Fruit fly (Drosophila melanogaster) whole organism, embryonic: Measurements from ENCODE around the gene CG2747.

Experiments
- Atf-2 ChIP-seq: fragments of 200-800 bp; sonication (Bioruptor generic); optimal IDR thresholded peaks from 2 replicates; lab custom pipeline; 2016; ENCODE audit warnings: missing biosample characterization, missing genetic modification characterization
- Bdp1 ChIP-seq: fragments of 200-800 bp; sonication (Bioruptor generic); optimal IDR thresholded peaks from 3 replicates; lab custom pipeline; 2016; ENCODE audit warnings: missing biosample characterization, missing genetic modification characterization
- Bteb2 ChIP-seq: fragments of 200-800 bp; sonication (Bioruptor generic); optimal IDR thresholded peaks from 2 replicates; lab custom pipeline; 2016; ENCODE audit warnings: missing biosample characterization, missing genetic modification characterization
- CG11695 ChIP-seq: fragments of 200-800 bp; sonication (Bioruptor generic); IDR thresholded peaks from 3 replicates; pipeline ENCODE4 v1.3.6; 2022; ENCODE audit warnings: missing biosample characterization, missing genetic modification characterization
- CG12071 ChIP-seq: fragments of 200-800 bp; sonication (Bioruptor generic); optimal IDR thresholded peaks from 3 replicates; lab custom pipeline; 2018; ENCODE audit warnings: missing biosample characterization, mild to moderate bottlenecking, missing genetic modification characterization
- CG12659 ChIP-seq: fragments of 200-800 bp; sonication (Bioruptor generic); optimal IDR thresholded peaks from 3 replicates; lab custom pipeline; 2017; ENCODE audit warnings: mild to moderate bottlenecking, missing biosample characterization, missing genetic modification reagents, missing genetic modification characterization
- CG15696 ChIP-seq: fragments of 200-800 bp; sonication (Bioruptor generic); optimal IDR thresholded peaks from 2 replicates; lab custom pipeline; 2019; ENCODE audit warnings: missing biosample characterization, mild to moderate bottlenecking, missing genetic modification characterization, moderate library complexity
- CG17361 ChIP-seq: fragments of 200-800 bp; sonication (Bioruptor generic); IDR thresholded peaks from 3 replicates; pipeline ENCODE4 v1.3.6; 2022; ENCODE audit warnings: missing biosample characterization, missing genetic modification characterization
- CG18764 ChIP-seq: fragments of 200-800 bp; sonication (Bioruptor generic); optimal IDR thresholded peaks from 3 replicates; lab custom pipeline; 2016; ENCODE audit warnings: missing biosample characterization, missing genetic modification characterization
- CG2116 ChIP-seq: fragments of 200-800 bp; sonication (Bioruptor generic); optimal IDR thresholded peaks from 3 replicates; lab custom pipeline; 2018; ENCODE audit warnings: missing biosample characterization, mild to moderate bottlenecking, missing genetic modification characterization
- CG32772 ChIP-seq: fragments of 200-800 bp; sonication (Bioruptor generic); IDR thresholded peaks from 2 replicates; pipeline ENCODE4 v1.3.6; 2022; ENCODE audit warnings: missing biosample characterization, missing genetic modification characterization
- CG34224 ChIP-seq: fragments of 200-800 bp; sonication (Bioruptor generic); IDR thresholded peaks from 3 replicates; pipeline ENCODE4 v1.3.6; 2022; ENCODE audit warnings: missing biosample characterization, missing genetic modification characterization; ENCODE audit not compliant: partially characterized antibody
- CG5953 ChIP-seq: fragments of 200-800 bp; sonication (Bioruptor generic); IDR thresholded peaks from 2 replicates; pipeline ENCODE4 v1.3.6; 2022; ENCODE audit warnings: missing biosample characterization, missing genetic modification characterization
- CG6765 ChIP-seq: fragments of 200-800 bp; sonication (Bioruptor generic); optimal IDR thresholded peaks from 3 replicates; lab custom pipeline; 2017; ENCODE audit warnings: missing biosample characterization, mild to moderate bottlenecking, missing genetic modification characterization
- CG9932 ChIP-seq: fragments of 200-800 bp; sonication (Bioruptor generic); IDR thresholded peaks from 2 replicates; pipeline ENCODE4 v1.3.6; 2022; ENCODE audit warnings: missing biosample characterization, missing genetic modification characterization
- Chrac-16 ChIP-seq: fragments of 200-800 bp; sonication (Bioruptor generic); optimal IDR thresholded peaks from 3 replicates; lab custom pipeline; 2016; ENCODE audit warnings: missing biosample characterization, missing genetic modification characterization
- D ChIP-seq, 2 experiments: fragments of 200-800 bp in 1 of 2; fragments of >200 bp in 1 of 2; sonication (Bioruptor generic) in 1 of 2; optimal IDR thresholded peaks; 2 replicates in 1 of 2; 3 replicates in 1 of 2; lab custom pipeline; 2017; ENCODE audit warnings: mild to moderate bottlenecking in 1 of 2, missing biosample characterization in 1 of 2, missing genetic modification characterization in 1 of 2, missing genetic modification reagents in 1 of 2
- D19A ChIP-seq: fragments of 200-800 bp; optimal IDR thresholded peaks from 3 replicates; lab custom pipeline; 2019; ENCODE audit warnings: missing biosample characterization, mild to moderate bottlenecking, missing genetic modification characterization, moderate library complexity
- Dip2 ChIP-seq: fragments of 200-800 bp; sonication (Bioruptor generic); IDR thresholded peaks from 2 replicates; pipeline ENCODE4 v1.3.6; 2022; ENCODE audit warnings: missing biosample characterization, missing genetic modification characterization
- Eip74EF ChIP-seq, 2 experiments: fragments of 200-800 bp in 1 of 2; fragments of >200 bp in 1 of 2; sonication (Bioruptor generic) in 1 of 2; optimal IDR thresholded peaks; 2 replicates each; lab custom pipeline; 2017 to 2019; ENCODE audit warnings: missing biosample characterization in 2 of 2, missing genetic modification characterization in 2 of 2, mild to moderate bottlenecking in 1 of 2, moderate library complexity in 1 of 2
- Elba2 ChIP-seq: fragments of 200-800 bp; sonication (Bioruptor generic); optimal IDR thresholded peaks from 3 replicates; lab custom pipeline; 2016; ENCODE audit warnings: missing biosample characterization, missing genetic modification characterization
- HmgD ChIP-seq: fragments of 200-800 bp; sonication (Bioruptor generic); optimal IDR thresholded peaks from 3 replicates; lab custom pipeline; 2016; ENCODE audit warnings: missing biosample characterization, missing genetic modification characterization
- Hr78 ChIP-seq, 2 experiments: fragments of 200-800 bp in 1 of 2; fragments of >200 bp in 1 of 2; sonication (Bioruptor generic) in 1 of 2; optimal IDR thresholded peaks; 2 replicates each; lab custom pipeline; 2017 to 2019; ENCODE audit warnings: missing biosample characterization in 2 of 2, missing genetic modification characterization in 2 of 2, mild to moderate bottlenecking in 1 of 2, moderate library complexity in 1 of 2
- Hsf ChIP-seq: fragments of 200-800 bp; sonication (Bioruptor generic); optimal IDR thresholded peaks from 3 replicates; lab custom pipeline; 2016; ENCODE audit warnings: missing biosample characterization, missing genetic modification characterization
- Med ChIP-seq: fragments of 200-800 bp; sonication (Bioruptor generic); peaks from one replicate; lab custom pipeline; 2016; ENCODE audit warnings: missing biosample characterization, missing genetic modification characterization, mild to moderate bottlenecking, inconsistent platforms, moderate library complexity
- Optix ChIP-seq: fragments of 200-800 bp; sonication (Bioruptor generic); IDR thresholded peaks from 3 replicates; pipeline ENCODE4 v1.3.6; 2022; ENCODE audit warnings: missing biosample characterization, missing genetic modification characterization
- Poxn ChIP-seq: fragments of 200-800 bp; sonication (Bioruptor generic); IDR thresholded peaks from 2 replicates; pipeline ENCODE4 v1.3.6; 2022; ENCODE audit warnings: missing biosample characterization, missing genetic modification characterization
- Rfx ChIP-seq: fragments of 200-800 bp; sonication (Bioruptor generic); IDR thresholded peaks from 2 replicates; pipeline ENCODE4 v1.3.6; 2022; ENCODE audit warnings: missing biosample characterization, missing genetic modification characterization
- Sry-β ChIP-seq: fragments of 200-800 bp; sonication (Bioruptor generic); optimal IDR thresholded peaks from 2 replicates; lab custom pipeline; 2018; ENCODE audit warnings: missing biosample characterization, mild to moderate bottlenecking, missing genetic modification characterization, moderate library complexity
- corto ChIP-seq: fragments of 200-800 bp; sonication (Bioruptor generic); optimal IDR thresholded peaks from 2 replicates; lab custom pipeline; 2016; ENCODE audit warnings: missing biosample characterization, mild to moderate bottlenecking, missing genetic modification characterization, moderate library complexity
- dati ChIP-seq: fragments of 200-800 bp; sonication (Bioruptor generic); IDR thresholded peaks from 2 replicates; pipeline ENCODE4 v1.3.6; 2022; ENCODE audit warnings: missing biosample characterization, missing genetic modification characterization
- dmrt11E ChIP-seq: fragments of 200-800 bp; sonication (Bioruptor generic); optimal IDR thresholded peaks from 3 replicates; lab custom pipeline; 2018; ENCODE audit warnings: missing biosample characterization, mild to moderate bottlenecking, missing genetic modification characterization, moderate library complexity
- dysf ChIP-seq: fragments of 200-800 bp; sonication (Bioruptor generic); IDR thresholded peaks from 3 replicates; pipeline ENCODE4 v1.3.6; 2022; ENCODE audit warnings: missing biosample characterization, missing genetic modification characterization
- fd64A ChIP-seq: fragments of 200-800 bp; sonication (Bioruptor generic); optimal IDR thresholded peaks from 3 replicates; lab custom pipeline; 2018; ENCODE audit warnings: missing biosample characterization, mild to moderate bottlenecking, missing genetic modification characterization
- gem ChIP-seq: fragments of 200-800 bp; sonication (Bioruptor generic); optimal IDR thresholded peaks from 2 replicates; lab custom pipeline; 2019; ENCODE audit warnings: missing biosample characterization, mild to moderate bottlenecking, missing genetic modification characterization, moderate library complexity
- grn ChIP-seq: fragments of 200-800 bp; sonication (Bioruptor generic); optimal IDR thresholded peaks from 3 replicates; lab custom pipeline; 2017; ENCODE audit warnings: missing biosample characterization, missing genetic modification characterization
- jumu ChIP-seq: fragments of 200-800 bp; sonication (Bioruptor generic); optimal IDR thresholded peaks from 3 replicates; lab custom pipeline; 2016; ENCODE audit warnings: missing biosample characterization, missing genetic modification characterization
- lbe ChIP-seq: fragments of 200-800 bp; sonication (Bioruptor generic); optimal IDR thresholded peaks from 2 replicates; lab custom pipeline; 2016; ENCODE audit warnings: missing biosample characterization, mild to moderate bottlenecking, missing genetic modification characterization
- nom ChIP-seq: fragments of 200-800 bp; sonication (Bioruptor generic); optimal IDR thresholded peaks from 2 replicates; lab custom pipeline; 2017; ENCODE audit warnings: missing biosample characterization, missing genetic modification characterization, mild to moderate bottlenecking, moderate library complexity, missing genetic modification reagents
- odd ChIP-seq: fragments of 200-800 bp; sonication (Bioruptor generic); optimal IDR thresholded peaks from 2 replicates; lab custom pipeline; 2017; ENCODE audit warnings: missing biosample characterization, mild to moderate bottlenecking, missing genetic modification characterization
- pho ChIP-seq: fragments of 200-800 bp; sonication (Bioruptor generic); optimal IDR thresholded peaks from 2 replicates; lab custom pipeline; 2016; ENCODE audit warnings: missing biosample characterization, missing genetic modification characterization
- salm ChIP-seq: fragments of 200-800 bp; sonication (Bioruptor generic); optimal IDR thresholded peaks from 2 replicates; lab custom pipeline; 2018; ENCODE audit warnings: missing biosample characterization, mild to moderate bottlenecking, missing genetic modification characterization
- sens ChIP-seq: fragments of 200-800 bp; sonication (Bioruptor generic); peaks from one replicate; lab custom pipeline; 2016; ENCODE audit warnings: missing biosample characterization, missing genetic modification characterization
- sr ChIP-seq: fragments of 200-800 bp; sonication (Bioruptor generic); IDR thresholded peaks from 3 replicates; pipeline ENCODE4 v1.3.6; 2022; ENCODE audit warnings: missing biosample characterization, missing genetic modification characterization
- ssp ChIP-seq: fragments of 200-800 bp; sonication (Bioruptor generic); IDR thresholded peaks from 2 replicates; pipeline ENCODE4 v1.3.6; 2022; ENCODE audit warnings: missing biosample characterization, missing genetic modification characterization
- z ChIP-seq: fragments of 200-800 bp; sonication (Bioruptor generic); IDR thresholded peaks from 3 replicates; pipeline ENCODE4 v1.3.6; 2022; ENCODE audit warnings: missing biosample characterization, missing genetic modification characterization
- zf30C ChIP-seq: fragments of 200-800 bp; sonication (Bioruptor generic); optimal IDR thresholded peaks from 3 replicates; lab custom pipeline; 2018; ENCODE audit warnings: missing biosample characterization, mild to moderate bottlenecking, missing genetic modification characterization

The CG2747 gene

dm6 chr3R:8029496-8030013 lies 1.0 kb downstream of the CG2747 start, which contains the start of gene ImpE3:
ImpE3 (minus strand) TSS chr3R:8029546.
- TF ChIP-seq gem (peak; percentile 32), D19A (tag; lab: Kevin White, UChicago) (peak; percentile 82), jumu (GFP tag; lab: Kevin White, UChicago) (no peak), Rfx (GFP tag; lab: Robert Waterston, UW) (0 out of 2 replicates have a peak, but pooled peaks have one; percentile 10), corto (GFP tag; lab: Kevin White, UChicago) (peak; percentile 23), dysf (GFP tag; lab: Robert Waterston, UW) (no peak), lbe (GFP tag; lab: Kevin White, UChicago) (peak; percentile 66)

- TF ChIP-seq pho (GFP tag; lab: Kevin White, UChicago) = peak; percentile 47
- TF ChIP-seq Poxn = peak; percentile 25; the same call in 1 of the 2 replicates
- peak; percentile 87 for TF ChIP-seq nom (GFP tag; lab: Kevin White, UChicago)
- peak; percentile 78 for TF ChIP-seq Chrac-16 (GFP tag; lab: Kevin White, UChicago)
- TF ChIP-seq CG11695 (GFP tag; lab: Robert Waterston, UW) = peak; percentile 84
- TF ChIP-seq HmgD (GFP tag; lab: Kevin White, UChicago) = no peak
- peak; percentile 89 for TF ChIP-seq salm (tag; lab: Kevin White, UChicago)
- TF ChIP-seq CG18764 (GFP tag; lab: Kevin White, UChicago) = no peak
- TF ChIP-seq Dip2 (GFP tag; lab: Robert Waterston, UW) = no peak
- TF ChIP-seq Bteb2 (GFP tag; lab: Kevin White, UChicago) = peak; percentile 27
- peak; percentile 16 for TF ChIP-seq CG15696 (tag; lab: Kevin White, UChicago)
- peak; percentile 62 for TF ChIP-seq CG2116
- peak; percentile 48 for TF ChIP-seq Hsf
- TF ChIP-seq D (optimal IDR thresholded peaks at IDR 0.05; lab: Kevin White, UChicago) = no peak
- peak; percentile 82 for TF ChIP-seq D (GFP tag; optimal IDR thresholded peaks at IDR 0.05; lab: Kevin White, UChicago)
- TF ChIP-seq CG12071 = no peak
- TF ChIP-seq Optix (GFP tag; lab: Robert Waterston, UW) = 0 out of 3 replicates have a peak, but pooled peaks have one; percentile 9
- no peak for TF ChIP-seq sr
- TF ChIP-seq CG17361 (GFP tag; lab: Robert Waterston, UW) = no peak; the same call in 1 of the 3 replicates
- TF ChIP-seq ssp (GFP tag; lab: Robert Waterston, UW) = no peak; the same call in none of the 2 replicates
- TF ChIP-seq dati (GFP tag; lab: Robert Waterston, UW) = no peak
- no peak; the same call in 2 of the 3 replicates for TF ChIP-seq CG34224 (GFP tag; lab: Robert Waterston, UW)
- no peak for TF ChIP-seq z (GFP tag; lab: Robert Waterston, UW)
- TF ChIP-seq fd64A (GFP tag; lab: Kevin White, UChicago) = no peak
- peak; percentile 68 for TF ChIP-seq CG6765 (GFP tag; lab: Kevin White, UChicago)
- peak; percentile 73 for TF ChIP-seq CG9932 (GFP tag; lab: Robert Waterston, UW)
- TF ChIP-seq odd (GFP tag; lab: Kevin White, UChicago) = peak; percentile 93
- TF ChIP-seq CG5953 (GFP tag; lab: Robert Waterston, UW) = peak; percentile 67
- no peak for TF ChIP-seq zf30C (GFP tag; lab: Kevin White, UChicago)
- TF ChIP-seq sens (GFP tag; lab: Kevin White, UChicago) = no peak
- TF ChIP-seq Atf-2 (GFP tag; lab: Kevin White, UChicago) = peak; percentile 22
- TF ChIP-seq Elba2 (GFP tag; lab: Kevin White, UChicago) = no peak
- TF ChIP-seq grn (GFP tag; lab: Kevin White, UChicago) = no peak
- peak; percentile 33 for TF ChIP-seq Bdp1 (GFP tag; lab: Kevin White, UChicago)
- peak in 1 of 2 experiments; percentile 88 for TF ChIP-seq Eip74EF (GFP tag; optimal IDR thresholded peaks at IDR 0.05; lab: Kevin White, UChicago)
- peak; percentile 77 for TF ChIP-seq Med (GFP tag; lab: Kevin White, UChicago)
- TF ChIP-seq Sry-β (GFP tag; lab: Kevin White, UChicago) = no peak
- TF ChIP-seq CG32772 = peak; percentile 56; the same call in 1 of the 2 replicates
- peak in 1 of 2 experiments; percentile 76 for TF ChIP-seq Hr78 (GFP tag; optimal IDR thresholded peaks at IDR 0.05; lab: Kevin White, UChicago)
- TF ChIP-seq dmrt11E (tag; lab: Kevin White, UChicago) = peak; percentile 70
- peak; percentile 94 for TF ChIP-seq CG12659 (GFP tag; lab: Kevin White, UChicago)
These were observed 3.3 kb downstream of the CG2747 start for dm6 chr3R:8027203-8027688.
